Fruit fly (Drosophila melanogaster): ENCODE measurements around the gene LysE.

Gene LysE

dm6 chr3L:1177085-1177484 is 35.5 kb upstream of the LysE start, which contains the start of gene bab2 (continued):
- peak; percentile 22 for TF ChIP-seq unpg (GFP tag; optimal IDR thresholded peaks at IDR 0.05)
- TF ChIP-seq Poxn (GFP tag; IDR thresholded peaks at IDR 0.05) = no peak
- peak; percentile 54 for TF ChIP-seq jing (GFP tag; optimal IDR thresholded peaks at IDR 0.05)
- no peak for TF ChIP-seq Kr (GFP tag; optimal IDR thresholded peaks at IDR 0.05)
- no peak for TF ChIP-seq YL-1 (GFP tag; optimal IDR thresholded peaks at IDR 0.05)
- TF ChIP-seq wek (GFP tag; optimal IDR thresholded peaks at IDR 0.05) = peak; percentile 38
- TF ChIP-seq CG11696 (GFP tag; IDR thresholded peaks at IDR 0.05) = no peak
- TF ChIP-seq CG10565 (GFP tag; optimal IDR thresholded peaks at IDR 0.05) = no peak
- TF ChIP-seq CrebB (tag; optimal IDR thresholded peaks at IDR 0.05) = peak; percentile 29
- TF ChIP-seq chif (GFP tag; optimal IDR thresholded peaks at IDR 0.05) = no peak
- no peak for TF ChIP-seq z (GFP tag; IDR thresholded peaks at IDR 0.05)
- TF ChIP-seq fd96Cb (tag; optimal IDR thresholded peaks at IDR 0.05) = no peak
- TF ChIP-seq Lim3 (GFP tag; IDR thresholded peaks at IDR 0.05) = no peak
- no peak for TF ChIP-seq mld (GFP tag; IDR thresholded peaks at IDR 0.05; ENCODE audit: partially characterized antibody)
- TF ChIP-seq CG17912 (GFP tag; optimal IDR thresholded peaks at IDR 0.05) = no peak
- TF ChIP-seq Xrp1 (GFP tag; IDR thresholded peaks at IDR 0.05) = no peak
- no peak for TF ChIP-seq sug (tag; optimal IDR thresholded peaks at IDR 0.05)
- no peak for TF ChIP-seq ara (GFP tag; IDR thresholded peaks at IDR 0.05)
- TF ChIP-seq CG13775 (GFP tag; optimal IDR thresholded peaks at IDR 0.05) = no peak
- TF ChIP-seq ewg (GFP tag; optimal IDR thresholded peaks at IDR 0.05) = peak; percentile 45
- TF ChIP-seq eyg (GFP tag; optimal IDR thresholded peaks at IDR 0.05) = no peak
- TF ChIP-seq pho (GFP tag; optimal IDR thresholded peaks at IDR 0.05) = no peak
- no peak for TF ChIP-seq tna (GFP tag; IDR thresholded peaks at IDR 0.05; ENCODE audit: partially characterized antibody)
- TF ChIP-seq maf-S (GFP tag; optimal IDR thresholded peaks at IDR 0.05) = no peak
- no peak for TF ChIP-seq CG10462 (GFP tag; optimal IDR thresholded peaks at IDR 0.05)
- TF ChIP-seq CG5180 (GFP tag; optimal IDR thresholded peaks at IDR 0.05) = peak; percentile 54
- TF ChIP-seq CG7372 (GFP tag; IDR thresholded peaks at IDR 0.05) = no peak
- no peak for TF ChIP-seq ems (GFP tag; optimal IDR thresholded peaks at IDR 0.05)
- no peak for TF ChIP-seq corto (GFP tag; optimal IDR thresholded peaks at IDR 0.05)
- TF ChIP-seq CG15514 (GFP tag; optimal IDR thresholded peaks at IDR 0.05) = no peak
- TF ChIP-seq ci (GFP tag; IDR thresholded peaks at IDR 0.05) = peak; percentile 71
- no peak for TF ChIP-seq Sry-β (GFP tag; optimal IDR thresholded peaks at IDR 0.05)
- TF ChIP-seq CG11695 (GFP tag; IDR thresholded peaks at IDR 0.05) = no peak
- TF ChIP-seq CG7928 (GFP tag; optimal IDR thresholded peaks at IDR 0.05) = no peak
- no peak for TF ChIP-seq TFAM (GFP tag; optimal IDR thresholded peaks at IDR 0.05)
- no peak for TF ChIP-seq slp2 (GFP tag; optimal IDR thresholded peaks at IDR 0.05)
- peak; percentile 33 for TF ChIP-seq CG10979 (tag; optimal IDR thresholded peaks at IDR 0.05)
- no peak for TF ChIP-seq jigr1 (GFP tag; IDR thresholded peaks at IDR 0.05)
- no peak for TF ChIP-seq Rx (GFP tag; IDR thresholded peaks at IDR 0.05)
- TF ChIP-seq CG3726 (GFP tag; IDR thresholded peaks at IDR 0.05) = no peak
- TF ChIP-seq CG1792 (GFP tag; optimal IDR thresholded peaks at IDR 0.05) = no peak
- TF ChIP-seq otp (GFP tag; IDR thresholded peaks at IDR 0.05) = peak; percentile 62; the same call in 2 of the 3 replicates
- TF ChIP-seq bowl (GFP tag; IDR thresholded peaks at IDR 0.05) = no peak
- TF ChIP-seq CG30403 (GFP tag; optimal IDR thresholded peaks at IDR 0.05) = no peak
- TF ChIP-seq CG11093 (GFP tag; IDR thresholded peaks at IDR 0.05) = no peak
- peak; percentile 90 for TF ChIP-seq Med (GFP tag)
- no peak for TF ChIP-seq org-1 (GFP tag; optimal IDR thresholded peaks at IDR 0.05)
- TF ChIP-seq CG32772 (GFP tag; IDR thresholded peaks at IDR 0.05) = no peak
- TF ChIP-seq klu (GFP tag; IDR thresholded peaks at IDR 0.05) = no peak
- TF ChIP-seq CG7963 (GFP tag; IDR thresholded peaks at IDR 0.05; ENCODE audit: partially characterized antibody) = peak; percentile 11; the same call in 1 of the 3 replicates
- TF ChIP-seq Taf1 (GFP tag; IDR thresholded peaks at IDR 0.05) = no peak
- no peak for TF ChIP-seq sc (optimal IDR thresholded peaks at IDR 0.05)
- TF ChIP-seq sc (GFP tag; optimal IDR thresholded peaks at IDR 0.05) = no peak
